Fruit fly (Drosophila melanogaster): Measurements from ENCODE around the gene CG12237.

The CG12237 gene

dm6 chrX:19645873-19646541 lies 3.3 kb upstream of the CG12237 start, which contains the start of gene Arp10 (continued):
- TF ChIP-seq CG2199 (GFP tag; IDR thresholded peaks at IDR 0.05) (no peak), wdn (GFP tag; IDR thresholded peaks at IDR 0.05) (no peak), CG14860 (GFP tag; IDR thresholded peaks at IDR 0.05; ENCODE audit: partially characterized antibody) (no peak), fd102C (GFP tag; optimal IDR thresholded peaks at IDR 0.05) (no peak), pum (GFP tag; optimal IDR thresholded peaks at IDR 0.05) (no peak), Kr (GFP tag; optimal IDR thresholded peaks at IDR 0.05) (no peak), CG3847 (GFP tag; IDR thresholded peaks at IDR 0.05) (no peak), gsb-n (tag; optimal IDR thresholded peaks at IDR 0.05) (no peak), Deaf1 (tag; optimal IDR thresholded peaks at IDR 0.05) (no peak), CG13624 (GFP tag; optimal IDR thresholded peaks at IDR 0.05) (no peak), CG4617 (GFP tag; optimal IDR thresholded peaks at IDR 0.05; ENCODE audit: borderline replicate concordance) (peak; percentile 39), CG8281 (tag; optimal IDR thresholded peaks at IDR 0.05) (no peak), onecut (GFP tag; IDR thresholded peaks at IDR 0.05) (no peak), Ets97D (GFP tag; optimal IDR thresholded peaks at IDR 0.05) (peak; percentile 15), D19A (tag; optimal IDR thresholded peaks at IDR 0.05) (no peak), dmrt11E (tag; optimal IDR thresholded peaks at IDR 0.05) (peak; percentile 26), D19B (GFP tag; optimal IDR thresholded peaks at IDR 0.05) (no peak), CG4820 (GFP tag; optimal IDR thresholded peaks at IDR 0.05) (no peak), CG6654 (GFP tag; optimal IDR thresholded peaks at IDR 0.05) (no peak), B-H1 (GFP tag; IDR thresholded peaks at IDR 0.05) (no peak), CG17385 (GFP tag; optimal IDR thresholded peaks at IDR 0.05) (no peak), CG1603 (tag; optimal IDR thresholded peaks at IDR 0.05) (peak; percentile 64), Atf-2 (GFP tag; optimal IDR thresholded peaks at IDR 0.05) (no peak), Sin3A (optimal IDR thresholded peaks at IDR 0.05) (peak; percentile 40), peb (GFP tag; IDR thresholded peaks at IDR 0.05) (no peak), CG43689 (GFP tag; IDR thresholded peaks at IDR 0.05) (no peak), Xrp1 (GFP tag; IDR thresholded peaks at IDR 0.05) (no peak), CG15601 (tag; optimal IDR thresholded peaks at IDR 0.05) (no peak), gce (GFP tag; IDR thresholded peaks at IDR 0.05) (no peak), CG12744 (GFP tag; optimal IDR thresholded peaks at IDR 0.05) (no peak), HHEX (GFP tag; optimal IDR thresholded peaks at IDR 0.05) (no peak), CG11723 (GFP tag; optimal IDR thresholded peaks at IDR 0.05) (no peak), Lpt (GFP tag; optimal IDR thresholded peaks at IDR 0.05) (no peak), CG30403 (GFP tag; optimal IDR thresholded peaks at IDR 0.05) (peak; percentile 23), CG10462 (GFP tag; optimal IDR thresholded peaks at IDR 0.05) (no peak), CG7928 (GFP tag; optimal IDR thresholded peaks at IDR 0.05) (no peak), CG18764 (GFP tag; optimal IDR thresholded peaks at IDR 0.05) (peak; percentile 15), CG15514 (GFP tag; optimal IDR thresholded peaks at IDR 0.05) (peak; percentile 60), odd (GFP tag; optimal IDR thresholded peaks at IDR 0.05) (no peak), ken (GFP tag; IDR thresholded peaks at IDR 0.05) (no peak), Trl (optimal IDR thresholded peaks at IDR 0.05) (no peak), Trl (GFP tag; optimal IDR thresholded peaks at IDR 0.05) (peak; percentile 41), chn (GFP tag; optimal IDR thresholded peaks at IDR 0.05) (no peak), Side (GFP tag; optimal IDR thresholded peaks at IDR 0.05) (no peak), CG13287 (GFP tag; IDR thresholded peaks at IDR 0.05; ENCODE audit: partially characterized antibody) (peak; percentile 67), vnd (GFP tag; IDR thresholded peaks at IDR 0.05; ENCODE audit: partially characterized antibody) (no peak), tup (GFP tag; optimal IDR thresholded peaks at IDR 0.05) (no peak), row (GFP tag; IDR thresholded peaks at IDR 0.05) (peak; percentile 77), CG7745 (tag; optimal IDR thresholded peaks at IDR 0.05) (peak; percentile 98), CG11504 (tag; optimal IDR thresholded peaks at IDR 0.05) (no peak), sim (GFP tag; IDR thresholded peaks at IDR 0.05) (no peak), CG30431 (GFP tag; optimal IDR thresholded peaks at IDR 0.05) (no peak)

Measured in whole organism, embryonic.